Worm (Caenorhabditis elegans) whole organism, L2 larva: ENCODE results near the gene W07E11.1.
A peak's percentile ranks its signal among the peaks of the same experiment; 100 is the strongest.

Source experiments
- C34F6.9 ChIP-seq: fragments of 150-350 bp; optimal IDR thresholded peaks from 2 replicates; lab custom pipeline; 2014; ENCODE audit warnings: missing biosample characterization, missing genetic modification characterization
- F13H6.1 ChIP-seq: sonication (generic microtip); optimal IDR thresholded peaks from 2 replicates; lab custom pipeline; 2016; ENCODE audit warnings: missing genetic modification characterization, missing compliant biosample characterization
- R02D3.7 ChIP-seq: fragments of 150-350 bp; optimal IDR thresholded peaks from 2 replicates; lab custom pipeline; 2014; ENCODE audit warnings: missing biosample characterization, missing genetic modification characterization
- Y55F3AM.14 ChIP-seq: fragments of 200-800 bp; sonication (Bioruptor generic); optimal IDR thresholded peaks from 2 replicates; lab custom pipeline; 2018; ENCODE audit warnings: mild to moderate bottlenecking, missing genetic modification characterization, missing compliant biosample characterization
- ZK546.5 ChIP-seq: sonication (generic microtip); optimal IDR thresholded peaks from 2 replicates; lab custom pipeline; 2017; ENCODE audit warnings: missing biosample characterization, missing genetic modification characterization
- alr-1 ChIP-seq: fragments of 150-350 bp; optimal IDR thresholded peaks from 2 replicates; lab custom pipeline; 2014; ENCODE audit warnings: missing biosample characterization, missing genetic modification characterization
- aly-2 ChIP-seq: fragments of 150-350 bp; optimal IDR thresholded peaks from 2 replicates; lab custom pipeline; 2014; ENCODE audit warnings: missing biosample characterization, missing genetic modification characterization
- ama-1 ChIP-seq: fragments of 150-350 bp; optimal IDR thresholded peaks from 2 replicates; lab custom pipeline; 2018; ENCODE audit warnings: inconsistent platforms
- blmp-1 ChIP-seq: sonication (generic microtip); optimal IDR thresholded peaks from 2 replicates; lab custom pipeline; 2017; ENCODE audit warnings: missing genetic modification characterization, mild to moderate bottlenecking, missing compliant biosample characterization, antibody characterized with exemption, moderate library complexity; ENCODE audit not compliant: insufficient read depth
- ceh-16 ChIP-seq: fragments of 150-350 bp; optimal IDR thresholded peaks from 2 replicates; lab custom pipeline; 2014; ENCODE audit warnings: missing biosample characterization, missing genetic modification characterization
- ceh-82 ChIP-seq: fragments of 150-350 bp; optimal IDR thresholded peaks from 2 replicates; lab custom pipeline; 2014; ENCODE audit warnings: missing biosample characterization, missing genetic modification characterization
- crh-2 ChIP-seq: sonication (generic microtip); optimal IDR thresholded peaks from 2 replicates; lab custom pipeline; 2017; ENCODE audit warnings: missing biosample characterization, missing genetic modification characterization
- dmd-4 ChIP-seq: sonication (generic microtip); optimal IDR thresholded peaks from 2 replicates; lab custom pipeline; 2017; ENCODE audit warnings: missing biosample characterization, missing genetic modification characterization
- egl-27 ChIP-seq: sonication (generic microtip); optimal IDR thresholded peaks from 3 replicates; lab custom pipeline; 2017; ENCODE audit warnings: missing biosample characterization, missing genetic modification reagents, missing genetic modification characterization
- elt-1 ChIP-seq: fragments of 150-350 bp; optimal IDR thresholded peaks from 2 replicates; lab custom pipeline; 2014; ENCODE audit warnings: missing biosample characterization, missing genetic modification characterization
- elt-3 ChIP-seq: sonication (generic microtip); optimal IDR thresholded peaks from 2 replicates; lab custom pipeline; 2017; ENCODE audit warnings: missing biosample characterization, missing genetic modification characterization
- fos-1 ChIP-seq: fragments of 150-350 bp; optimal IDR thresholded peaks from 2 replicates; lab custom pipeline; 2014; ENCODE audit warnings: missing biosample characterization, missing genetic modification characterization
- gmeb-1 ChIP-seq: fragments of 150-350 bp; optimal IDR thresholded peaks from 2 replicates; lab custom pipeline; 2014; ENCODE audit warnings: missing biosample characterization, missing genetic modification characterization
- lin-11 ChIP-seq: fragments of 150-350 bp; sonication (generic microtip); optimal IDR thresholded peaks from 2 replicates; lab custom pipeline; 2014; ENCODE audit warnings: missing biosample characterization, missing genetic modification characterization, inconsistent platforms, mixed read lengths
- lin-13 ChIP-seq: fragments of 150-350 bp; optimal IDR thresholded peaks from 2 replicates; lab custom pipeline; 2014; ENCODE audit warnings: missing biosample characterization, missing genetic modification reagents, missing genetic modification characterization
- lin-39 ChIP-seq: fragments of 150-350 bp; optimal IDR thresholded peaks from 2 replicates; lab custom pipeline; 2014; ENCODE audit warnings: missing biosample characterization, missing genetic modification reagents, missing genetic modification characterization
- lsy-2 ChIP-seq, 2 experiments: fragments of 150-350 bp in 1 of 2; sonication (generic microtip) in 1 of 2; optimal IDR thresholded peaks; 2 replicates each; lab custom pipeline; 2014 to 2017; ENCODE audit warnings: missing biosample characterization in 2 of 2, missing genetic modification characterization in 2 of 2
- mab-5 ChIP-seq: fragments of 150-350 bp; optimal IDR thresholded peaks from 2 replicates; lab custom pipeline; 2014; ENCODE audit warnings: missing biosample characterization, missing genetic modification characterization
- mbf-1 ChIP-seq: sonication (generic microtip); optimal IDR thresholded peaks from 2 replicates; lab custom pipeline; 2017; ENCODE audit warnings: missing biosample characterization, missing genetic modification characterization
- mdl-1 ChIP-seq, 2 experiments: fragments of 150-350 bp in 1 of 2; sonication (generic microtip) in 1 of 2; optimal IDR thresholded peaks; 2 replicates each; lab custom pipeline; 2017; ENCODE audit warnings: missing biosample characterization in 2 of 2, missing genetic modification characterization in 2 of 2
- nhr-10 ChIP-seq: sonication (generic microtip); optimal IDR thresholded peaks from 2 replicates; lab custom pipeline; 2017; ENCODE audit warnings: missing biosample characterization, missing genetic modification characterization
- nhr-11 ChIP-seq: fragments of 150-350 bp; optimal IDR thresholded peaks from 2 replicates; lab custom pipeline; 2014; ENCODE audit warnings: missing biosample characterization, missing genetic modification characterization
- nhr-12 ChIP-seq: fragments of 150-350 bp; optimal IDR thresholded peaks from 2 replicates; lab custom pipeline; 2014; ENCODE audit warnings: missing biosample characterization, missing genetic modification characterization
- nhr-129 ChIP-seq: fragments of 150-350 bp; optimal IDR thresholded peaks from 2 replicates; lab custom pipeline; 2014; ENCODE audit warnings: missing biosample characterization, missing genetic modification characterization
- nhr-21 ChIP-seq: fragments of 150-350 bp; optimal IDR thresholded peaks from 2 replicates; lab custom pipeline; 2014; ENCODE audit warnings: missing biosample characterization, missing genetic modification characterization
- nhr-23 ChIP-seq: fragments of 150-350 bp; optimal IDR thresholded peaks from 2 replicates; lab custom pipeline; 2014; ENCODE audit warnings: missing biosample characterization, missing genetic modification reagents, missing genetic modification characterization
- nhr-237 ChIP-seq: fragments of 150-350 bp; optimal IDR thresholded peaks from 2 replicates; lab custom pipeline; 2014; ENCODE audit warnings: missing biosample characterization, missing genetic modification characterization
- nhr-25 ChIP-seq: fragments of 150-350 bp; sonication (generic microtip); optimal IDR thresholded peaks from 3 replicates; lab custom pipeline; 2014; ENCODE audit warnings: missing biosample characterization, missing genetic modification characterization
- nhr-6 ChIP-seq: fragments of 150-350 bp; optimal IDR thresholded peaks from 2 replicates; lab custom pipeline; 2014; ENCODE audit warnings: missing biosample characterization, missing genetic modification characterization
- nhr-77 ChIP-seq: fragments of 150-350 bp; optimal IDR thresholded peaks from 2 replicates; lab custom pipeline; 2014; ENCODE audit warnings: missing biosample characterization, missing genetic modification characterization
- peb-1 ChIP-seq: fragments of 150-350 bp; optimal IDR thresholded peaks from 2 replicates; lab custom pipeline; 2014; ENCODE audit warnings: missing biosample characterization, missing genetic modification characterization
- sem-4 ChIP-seq: fragments of 150-350 bp; optimal IDR thresholded peaks from 2 replicates; lab custom pipeline; 2014; ENCODE audit warnings: missing biosample characterization, missing genetic modification reagents, missing genetic modification characterization
- skn-1 ChIP-seq: sonication (generic microtip); optimal IDR thresholded peaks from 2 replicates; lab custom pipeline; 2017; ENCODE audit warnings: missing biosample characterization, missing genetic modification characterization
- sma-3 ChIP-seq: sonication (generic microtip); optimal IDR thresholded peaks from 2 replicates; lab custom pipeline; 2016; ENCODE audit warnings: missing genetic modification reagents, missing genetic modification characterization, missing compliant biosample characterization
- sma-9 ChIP-seq, 2 experiments: fragments of 150-350 bp in 1 of 2; sonication (generic microtip) in 1 of 2; optimal IDR thresholded peaks; 2 replicates each; lab custom pipeline; 2014 to 2016; ENCODE audit warnings: missing genetic modification characterization in 2 of 2, mild to moderate bottlenecking in 1 of 2, missing biosample characterization in 1 of 2, missing compliant biosample characterization in 1 of 2, missing genetic modification reagents in 1 of 2, moderate library complexity in 1 of 2
- snpc-4 ChIP-seq: fragments of 150-350 bp; optimal IDR thresholded peaks from 2 replicates; lab custom pipeline; 2014; ENCODE audit warnings: missing biosample characterization, missing genetic modification characterization
- unc-39 ChIP-seq: fragments of 150-350 bp; optimal IDR thresholded peaks from 2 replicates; lab custom pipeline; 2014; ENCODE audit warnings: missing biosample characterization, missing genetic modification characterization
- unc-55 ChIP-seq: fragments of 150-350 bp; sonication (generic microtip); optimal IDR thresholded peaks from 3 replicates; lab custom pipeline; 2014; ENCODE audit warnings: missing biosample characterization, missing genetic modification reagents, missing genetic modification characterization
- unc-62 ChIP-seq: fragments of 150-350 bp; optimal IDR thresholded peaks from 2 replicates; lab custom pipeline; 2014; ENCODE audit warnings: missing biosample characterization, missing genetic modification reagents, missing genetic modification characterization
- zag-1 ChIP-seq: fragments of 150-350 bp; optimal IDR thresholded peaks from 2 replicates; lab custom pipeline; 2014; ENCODE audit warnings: missing biosample characterization, missing genetic modification characterization
- ztf-1 ChIP-seq: fragments of 200-800 bp; sonication (Bioruptor generic); conservative IDR thresholded peaks from 2 replicates; pipeline ENCODE4 v1.3.6; 2022; ENCODE audit warnings: missing genetic modification characterization, missing compliant biosample characterization
- ztf-11 ChIP-seq: sonication (generic microtip); optimal IDR thresholded peaks from 2 replicates; lab custom pipeline; 2017; ENCODE audit warnings: missing biosample characterization, missing genetic modification characterization
- ztf-4 ChIP-seq: fragments of 150-350 bp; optimal IDR thresholded peaks from 2 replicates; lab custom pipeline; 2014; ENCODE audit warnings: missing biosample characterization, missing genetic modification characterization

W07E11.1 gene

ce11 chrX:10145011-10145410 lies 60.6 kb downstream of the W07E11.1 start (continued):
- TF ChIP-seq nhr-10 (no peak), ztf-4 (tag; lab: Kevin White, UChicago) (peak; percentile 36), aly-2 (tag; lab: Kevin White, UChicago) (no peak), egl-27 (tag; lab: Kevin White, UChicago) (no peak), unc-39 (tag; lab: Kevin White, UChicago) (no peak), crh-2 (tag; lab: Kevin White, UChicago) (peak; percentile 80), elt-1 (tag; lab: Kevin White, UChicago) (no peak), sma-9 (GFP tag; optimal IDR thresholded peaks at IDR 0.05; lab: Kevin White, UChicago) (peak; percentile 79), sma-9 (tag; optimal IDR thresholded peaks at IDR 0.05; lab: Kevin White, UChicago) (no peak), ama-1 (lab: Kevin White, UChicago) (no peak), nhr-6 (tag; lab: Kevin White, UChicago) (no peak), blmp-1 (peak; percentile 7), dmd-4 (no peak), lin-39 (tag; lab: Kevin White, UChicago) (no peak), elt-3 (no peak), lin-11 (tag; lab: Kevin White, UChicago) (no peak), ceh-82 (tag; lab: Kevin White, UChicago) (no peak), nhr-23 (tag; lab: Kevin White, UChicago) (no peak), fos-1 (tag; lab: Kevin White, UChicago) (peak; percentile 35), mdl-1 (tag; optimal IDR thresholded peaks at IDR 0.05; lab: Kevin White, UChicago) (no peak), ZK546.5 (tag; lab: Kevin White, UChicago) (no peak), ztf-11 (tag; lab: Kevin White, UChicago) (no peak), ceh-16 (tag; lab: Kevin White, UChicago) (peak; percentile 14), nhr-25 (tag; lab: Kevin White, UChicago) (no peak)
- TF ChIP-seq, all 48 proteins: peak for 19

- TF ChIP-seq C34F6.9 (tag; lab: Kevin White, UChicago) (peak; percentile 69), Y55F3AM.14 (GFP tag; lab: Kevin White, UChicago) (peak; percentile 40), sma-3 (GFP tag; lab: Kevin White, UChicago) (peak; percentile 65), skn-1 (tag; lab: Kevin White, UChicago) (no peak), R02D3.7 (no peak), ztf-1 (GFP tag; lab: Robert Waterston, UW) (no peak), unc-39 (tag; lab: Kevin White, UChicago) (peak; percentile 50), ceh-82 (tag; lab: Kevin White, UChicago) (peak; percentile 6), peb-1 (tag; lab: Kevin White, UChicago) (peak; percentile 86), dmd-4 (no peak), ZK546.5 (tag; lab: Kevin White, UChicago) (no peak), lin-13 (peak; percentile 52), elt-1 (tag; lab: Kevin White, UChicago) (no peak), egl-27 (tag; lab: Kevin White, UChicago) (peak; percentile 89), ceh-16 (tag; lab: Kevin White, UChicago) (peak; percentile 10), blmp-1 (peak; percentile 76), nhr-21 (tag; lab: Kevin White, UChicago) (peak; percentile 52), nhr-11 (tag; lab: Kevin White, UChicago) (no peak), nhr-12 (tag; lab: Kevin White, UChicago) (no peak), nhr-10 (no peak), unc-55 (peak; percentile 92), F13H6.1 (tag; lab: Kevin White, UChicago) (peak; percentile 93), ama-1 (lab: Kevin White, UChicago) (no peak), mbf-1 (no peak), nhr-23 (tag; lab: Kevin White, UChicago) (no peak), ztf-11 (tag; lab: Kevin White, UChicago) (peak; percentile 28), zag-1 (tag; lab: Kevin White, UChicago) (peak; percentile 90), snpc-4 (tag; lab: Kevin White, UChicago) (peak; percentile 76), unc-62 (GFP tag; lab: Kevin White, UChicago) (peak; percentile 55), nhr-129 (tag; lab: Kevin White, UChicago) (peak; percentile 79), mdl-1 (tag; optimal IDR thresholded peaks at IDR 0.05; lab: Kevin White, UChicago) (peak; percentile 63 to 79), ztf-4 (tag; lab: Kevin White, UChicago) (peak; percentile 38), lin-11 (tag; lab: Kevin White, UChicago) (peak; percentile 72), elt-3 (no peak), mab-5 (tag; lab: Kevin White, UChicago) (peak; percentile 81), lsy-2 (tag; optimal IDR thresholded peaks at IDR 0.05; lab: Kevin White, UChicago) (peak; percentile 49 to 70), gmeb-1 (tag; lab: Kevin White, UChicago) (no peak), sem-4 (peak; percentile 70), alr-1 (tag; lab: Kevin White, UChicago) (no peak), nhr-77 (no peak), nhr-237 (tag; lab: Kevin White, UChicago) (no peak), nhr-6 (tag; lab: Kevin White, UChicago) (peak; percentile 34), nhr-25 (tag; lab: Kevin White, UChicago) (no peak), fos-1 (tag; lab: Kevin White, UChicago) (peak; percentile 37), sma-9 (GFP tag; optimal IDR thresholded peaks at IDR 0.05; lab: Kevin White, UChicago) (peak; percentile 81), sma-9 (tag; optimal IDR thresholded peaks at IDR 0.05; lab: Kevin White, UChicago) (no peak), lin-39 (tag; lab: Kevin White, UChicago) (peak; percentile 73), aly-2 (tag; lab: Kevin White, UChicago) (no peak), crh-2 (tag; lab: Kevin White, UChicago) (peak; percentile 84)
These were observed 62.2 kb downstream of the W07E11.1 start, which contains the start of gene unc-115 for ce11 chrX:10146592-10146991. Gene unc-115 (plus strand): TSS chrX:10146892.
